Fruit fly (Drosophila melanogaster): Measurements from ENCODE around the gene nkd.

nkd gene

DNA sequence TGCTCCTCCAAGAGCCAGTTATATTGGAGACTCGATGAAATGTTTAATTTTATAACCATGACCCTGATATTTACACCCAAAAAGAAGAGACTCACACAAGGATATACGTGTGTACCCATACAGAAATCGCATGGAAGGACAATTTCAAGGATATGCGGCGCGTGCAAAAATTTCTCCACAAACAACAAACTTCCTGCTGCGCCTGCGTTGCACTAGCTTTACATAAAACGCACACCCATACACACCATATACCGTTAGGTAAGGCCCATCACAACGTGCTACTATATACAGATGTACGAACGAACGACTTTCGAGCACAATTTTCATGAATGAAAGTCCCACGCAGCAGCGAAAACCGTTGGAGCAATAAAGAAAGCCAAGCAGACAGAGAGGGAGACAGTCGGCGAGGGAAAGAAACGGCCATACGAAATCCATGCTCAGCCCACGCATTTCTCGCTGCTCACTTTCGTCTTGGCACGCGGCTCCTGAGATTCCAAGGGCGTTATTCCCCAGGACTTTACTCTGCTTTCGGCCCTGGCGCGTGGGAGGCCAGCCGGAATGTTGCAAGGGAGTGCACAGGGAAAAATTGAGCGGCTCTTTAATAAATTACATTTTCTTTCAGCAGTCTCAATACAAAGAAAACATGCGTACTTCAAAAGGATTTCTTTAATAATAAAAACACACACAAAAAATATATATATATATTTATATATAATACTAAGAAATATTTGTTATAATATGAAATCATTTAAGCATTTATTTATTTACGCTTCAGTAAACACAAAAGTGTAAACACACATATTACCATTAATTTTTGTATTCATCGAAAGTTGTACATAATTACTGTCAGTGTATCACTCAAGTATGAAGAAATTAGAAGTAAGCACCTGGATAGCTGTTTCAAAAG lies 42.4 kb upstream of the nkd start (continued):
- no peak for TF ChIP-seq CG7786 (GFP tag; optimal IDR thresholded peaks at IDR 0.05)
- peak; percentile 38 for TF ChIP-seq CG15269 (tag; optimal IDR thresholded peaks at IDR 0.05)
- TF ChIP-seq scrt (GFP tag; optimal IDR thresholded peaks at IDR 0.05), result peak; percentile 17
- peak in 1 of 2 experiments; percentile 61 for TF ChIP-seq Hr51 (GFP tag; optimal IDR thresholded peaks at IDR 0.05)
- peak in 1 of 2 experiments; percentile 39 for TF ChIP-seq bsh (GFP tag; optimal IDR thresholded peaks at IDR 0.05)
- peak; percentile 54 for TF ChIP-seq Fer1 (GFP tag; optimal IDR thresholded peaks at IDR 0.05)
- no peak for TF ChIP-seq knrl (GFP tag; IDR thresholded peaks at IDR 0.05; ENCODE audit: partially characterized antibody)
- peak; percentile 19 for TF ChIP-seq dmrt11E (tag; optimal IDR thresholded peaks at IDR 0.05)
- TF ChIP-seq sens (GFP tag), result no peak
- TF ChIP-seq hbn (GFP tag; IDR thresholded peaks at IDR 0.05; ENCODE audit: partially characterized antibody), result no peak
- TF ChIP-seq CG10209 (GFP tag; optimal IDR thresholded peaks at IDR 0.05), result peak; percentile 44
- TF ChIP-seq tap (tag; optimal IDR thresholded peaks at IDR 0.05), result peak; percentile 25
- peak; percentile 38 for TF ChIP-seq CG12659 (GFP tag; optimal IDR thresholded peaks at IDR 0.05)
- TF ChIP-seq CG10431 (GFP tag; optimal IDR thresholded peaks at IDR 0.05), result no peak
- peak; percentile 26 for TF ChIP-seq cwo (GFP tag; optimal IDR thresholded peaks at IDR 0.05)
- TF ChIP-seq CG17361 (GFP tag; IDR thresholded peaks at IDR 0.05), result peak; percentile 56; the same call in 2 of the 3 replicates
- TF ChIP-seq croc (GFP tag; conservative IDR thresholded peaks at IDR 0.05), result no peak
- no peak for TF ChIP-seq dimm (GFP tag; IDR thresholded peaks at IDR 0.05)
- peak; percentile 86 for TF ChIP-seq abd-A (tag; optimal IDR thresholded peaks at IDR 0.05)
- TF ChIP-seq grau (tag; optimal IDR thresholded peaks at IDR 0.05), result peak; percentile 62
- TF ChIP-seq btn (GFP tag; optimal IDR thresholded peaks at IDR 0.05), result no peak
- TF ChIP-seq CG13424 (tag; optimal IDR thresholded peaks at IDR 0.05), result peak; percentile 29
- TF ChIP-seq fd96Cb (tag; optimal IDR thresholded peaks at IDR 0.05), result peak; percentile 44
- TF ChIP-seq CG8388 (GFP tag; optimal IDR thresholded peaks at IDR 0.05), result peak; percentile 37
- TF ChIP-seq lab (GFP tag; optimal IDR thresholded peaks at IDR 0.05), result peak; percentile 69
- TF ChIP-seq Adf1 (GFP tag; IDR thresholded peaks at IDR 0.05), result peak; percentile 28; the same call in 1 of the 2 replicates
- TF ChIP-seq CG1233 (GFP tag; optimal IDR thresholded peaks at IDR 0.05), result peak; percentile 33
- TF ChIP-seq CG8924 (tag; optimal IDR thresholded peaks at IDR 0.05), result peak; percentile 58
- peak; percentile 44 for TF ChIP-seq Sox100B (GFP tag; optimal IDR thresholded peaks at IDR 0.05)
- no peak for TF ChIP-seq corto (GFP tag; optimal IDR thresholded peaks at IDR 0.05)
- TF ChIP-seq CG12744 (GFP tag; optimal IDR thresholded peaks at IDR 0.05), result no peak
- TF ChIP-seq row (GFP tag; IDR thresholded peaks at IDR 0.05), result peak; percentile 30; the same call in 1 of the 3 replicates
- no peak for TF ChIP-seq kah (GFP tag; optimal IDR thresholded peaks at IDR 0.05)
- TF ChIP-seq Lhr (GFP tag; optimal IDR thresholded peaks at IDR 0.05), result no peak
- no peak for TF ChIP-seq sc (optimal IDR thresholded peaks at IDR 0.05)
- peak; percentile 6 for TF ChIP-seq sc (GFP tag; optimal IDR thresholded peaks at IDR 0.05)
- TF ChIP-seq peb (GFP tag; IDR thresholded peaks at IDR 0.05), result no peak
- TF ChIP-seq unpg (GFP tag; optimal IDR thresholded peaks at IDR 0.05), result peak; percentile 40
- 0 out of 2 replicates have a peak, but pooled peaks have one; percentile 12 for TF ChIP-seq amos (GFP tag; IDR thresholded peaks at IDR 0.05; ENCODE audit: partially characterized antibody)
- TF ChIP-seq gcm (GFP tag; optimal IDR thresholded peaks at IDR 0.05), result peak; percentile 46
- no peak for TF ChIP-seq br (optimal IDR thresholded peaks at IDR 0.05)
- TF ChIP-seq PHDP (tag; optimal IDR thresholded peaks at IDR 0.05), result peak; percentile 45
- TF ChIP-seq p53 (GFP tag; optimal IDR thresholded peaks at IDR 0.05), result no peak
- no peak for TF ChIP-seq Hr78 (GFP tag; optimal IDR thresholded peaks at IDR 0.05)
- TF ChIP-seq lmd (GFP tag; IDR thresholded peaks at IDR 0.05), result 0 out of 2 replicates have a peak, but pooled peaks have one; percentile 41
- TF ChIP-seq Atf6 (GFP tag; IDR thresholded peaks at IDR 0.05), result 0 out of 2 replicates have a peak, but pooled peaks have one; percentile 29
- peak; percentile 39 for TF ChIP-seq BtbVII (GFP tag; optimal IDR thresholded peaks at IDR 0.05)
